Fruit fly (Drosophila melanogaster) whole organism: Measurements from ENCODE around the gene Smyd5.
A peak's percentile ranks its signal among the peaks of the same experiment; 100 is the strongest.

ENCODE experiments used
- CG8478 ChIP-seq: fragments of >200 bp; optimal IDR thresholded peaks from 2 replicates; lab custom pipeline; 2018; ENCODE audit warnings: inconsistent platforms
- Dll ChIP-seq: fragments of >200 bp; optimal IDR thresholded peaks from 2 replicates; lab custom pipeline; 2017
- EcR ChIP-seq, 2 experiments: fragments of >200 bp; optimal IDR thresholded peaks; 2 replicates each; lab custom pipeline; 2017; ENCODE audit warnings: missing biosample characterization in 2 of 2, missing genetic modification characterization in 2 of 2, missing genetic modification reagents in 2 of 2
- pan ChIP-seq: fragments of >200 bp; optimal IDR thresholded peaks from 2 replicates; lab custom pipeline; 2017
- psq ChIP-seq: fragments of >200 bp; optimal IDR thresholded peaks from 2 replicates; lab custom pipeline; 2017
- usp ChIP-seq: fragments of >200 bp; optimal IDR thresholded peaks from 2 replicates; lab custom pipeline; 2017; ENCODE audit warnings: missing biosample characterization, missing genetic modification characterization, mixed read lengths

Gene Smyd5

dm6 chr3R:21223453-21224057 lies 5.0 kb upstream of the Smyd5 start, which contains the start of the genes CG3337 and Nelf-A:
CG3337 (minus strand) TSS chr3R:21223584.
Nelf-A (plus strand) TSS chr3R:21223704.
- TF ChIP-seq EcR (GFP tag; optimal IDR thresholded peaks at IDR 0.05; lab: Kevin White, UChicago) (no peak), psq (no peak), CG8478 (lab: Kevin White, UChicago) (no peak), pan (lab: Kevin White, UChicago) (no peak), usp (no peak), Dll (lab: Kevin White, UChicago) (no peak)

dm6 chr3R:21215290-21215689 lies 3.3 kb downstream of the Smyd5 start:
- TF ChIP-seq psq (no peak), usp (no peak), EcR (GFP tag; optimal IDR thresholded peaks at IDR 0.05; lab: Kevin White, UChicago) (no peak), pan (lab: Kevin White, UChicago) (no peak), CG8478 (lab: Kevin White, UChicago) (no peak), Dll (lab: Kevin White, UChicago) (no peak)

dm6 chr3R:21214693-21215145 lies 3.9 kb downstream of the Smyd5 start, which contains the start of gene Ddrgk1:
Ddrgk1 (plus strand) TSS chr3R:21215079.
- TF ChIP-seq CG8478 (lab: Kevin White, UChicago) (no peak), pan (lab: Kevin White, UChicago) (no peak), EcR (GFP tag; optimal IDR thresholded peaks at IDR 0.05; lab: Kevin White, UChicago) (no peak), Dll (lab: Kevin White, UChicago) (no peak), usp (no peak), psq (no peak)

dm6 chr3R:21210081-21210480 lies 8.5 kb downstream of the Smyd5 start:
- no peak for TF ChIP-seq psq
- no peak for TF ChIP-seq CG8478 (lab: Kevin White, UChicago)
- no peak for TF ChIP-seq EcR (GFP tag; optimal IDR thresholded peaks at IDR 0.05; lab: Kevin White, UChicago)
- TF ChIP-seq Dll (lab: Kevin White, UChicago) = no peak
- TF ChIP-seq pan (lab: Kevin White, UChicago) = no peak
- TF ChIP-seq usp = no peak

- no peak for TF ChIP-seq Dll (lab: Kevin White, UChicago)
- no peak for TF ChIP-seq pan (lab: Kevin White, UChicago)
- no peak for TF ChIP-seq psq
- no peak for TF ChIP-seq CG8478 (lab: Kevin White, UChicago)
- no peak for TF ChIP-seq usp
- no peak for TF ChIP-seq EcR (GFP tag; optimal IDR thresholded peaks at IDR 0.05; lab: Kevin White, UChicago)
These were observed 11.8 kb downstream of the Smyd5 start for dm6 chr3R:21206802-21207238.

dm6 chr3R:21206327-21206728 lies 12.3 kb downstream of the Smyd5 start:
- TF ChIP-seq usp (no peak), psq (no peak), Dll (lab: Kevin White, UChicago) (no peak), EcR (GFP tag; optimal IDR thresholded peaks at IDR 0.05; lab: Kevin White, UChicago) (no peak), pan (lab: Kevin White, UChicago) (no peak), CG8478 (lab: Kevin White, UChicago) (no peak)

- TF ChIP-seq psq (no peak), EcR (GFP tag; optimal IDR thresholded peaks at IDR 0.05; lab: Kevin White, UChicago) (peak in 1 of 2 experiments; percentile 96)
These were observed 12.8 kb downstream of the Smyd5 start for dm6 chr3R:21205680-21206326.

dm6 chr3R:21204500-21205167 lies 14.0 kb downstream of the Smyd5 start:
- TF ChIP-seq pan (lab: Kevin White, UChicago) = no peak

- TF ChIP-seq Dll (lab: Kevin White, UChicago) (no peak), pan (lab: Kevin White, UChicago) (no peak)
These were observed 14.7 kb downstream of the Smyd5 start for dm6 chr3R:21203660-21204499.

- TF ChIP-seq psq (no peak), EcR (GFP tag; optimal IDR thresholded peaks at IDR 0.05; lab: Kevin White, UChicago) (no peak), CG8478 (lab: Kevin White, UChicago) (no peak), usp (no peak), pan (lab: Kevin White, UChicago) (no peak), Dll (lab: Kevin White, UChicago) (no peak)
These were observed 15.5 kb downstream of the Smyd5 start for dm6 chr3R:21203135-21203534.

- no peak for TF ChIP-seq usp
- TF ChIP-seq psq = no peak
- no peak for TF ChIP-seq pan (lab: Kevin White, UChicago)
- TF ChIP-seq EcR (GFP tag; optimal IDR thresholded peaks at IDR 0.05; lab: Kevin White, UChicago) = no peak
- no peak for TF ChIP-seq CG8478 (lab: Kevin White, UChicago)
- TF ChIP-seq Dll (lab: Kevin White, UChicago) = no peak
These were observed 17.0 kb downstream of the Smyd5 start for dm6 chr3R:21201627-21202026.
